Fruit fly (Drosophila melanogaster) whole organism, embryonic: Measurements from ENCODE around the gene Cpr76Bb.

Experiments used
- Adf1 ChIP-seq: fragments of 200-800 bp; sonication (Bioruptor generic); IDR thresholded peaks from 2 replicates; pipeline ENCODE4 v1.3.6; 2022; ENCODE audit warnings: missing biosample characterization, missing genetic modification characterization
- Antp ChIP-seq: fragments of 200-800 bp; sonication (Bioruptor generic); optimal IDR thresholded peaks from 3 replicates; lab custom pipeline; 2016; ENCODE audit warnings: missing biosample characterization, missing genetic modification characterization
- Asciz ChIP-seq: fragments of 200-800 bp; sonication (Bioruptor generic); optimal IDR thresholded peaks from 2 replicates; lab custom pipeline; 2017; ENCODE audit warnings: missing biosample characterization, mild to moderate bottlenecking, missing genetic modification characterization, missing genetic modification reagents
- Awh ChIP-seq: fragments of 200-800 bp; sonication (Bioruptor generic); IDR thresholded peaks from 2 replicates; pipeline ENCODE4, ENCODE4 v1.3.6; 2022; ENCODE audit warnings: missing biosample characterization, missing genetic modification characterization
- B-H1 ChIP-seq: fragments of 200-800 bp; sonication (Bioruptor generic); IDR thresholded peaks from 3 replicates; pipeline ENCODE4 v1.3.6; 2022; ENCODE audit warnings: missing biosample characterization, missing genetic modification characterization
- CG10543 ChIP-seq: fragments of 200-800 bp; sonication (Bioruptor generic); optimal IDR thresholded peaks from 3 replicates; lab custom pipeline; 2017; ENCODE audit warnings: missing biosample characterization, mild to moderate bottlenecking, missing genetic modification characterization, moderate library complexity
- CG10979 ChIP-seq: fragments of 200-800 bp; sonication (Bioruptor generic); optimal IDR thresholded peaks from 2 replicates; lab custom pipeline; 2018; ENCODE audit warnings: missing biosample characterization, mild to moderate bottlenecking, missing genetic modification characterization, moderate library complexity
- CG11456 ChIP-seq: fragments of 200-800 bp; sonication (Bioruptor generic); IDR thresholded peaks from 3 replicates; pipeline ENCODE4 v1.3.6; 2022; ENCODE audit warnings: missing biosample characterization, missing genetic modification characterization
- CG11696 ChIP-seq: fragments of 200-800 bp; sonication (Bioruptor generic); IDR thresholded peaks from 2 replicates; pipeline ENCODE4 v1.3.6; 2022; ENCODE audit warnings: missing biosample characterization, missing genetic modification characterization
- CG13775 ChIP-seq: fragments of 200-800 bp; sonication (Bioruptor generic); optimal IDR thresholded peaks from 3 replicates; lab custom pipeline; 2017; ENCODE audit warnings: missing biosample characterization, mild to moderate bottlenecking, missing genetic modification characterization
- CG14014 ChIP-seq: fragments of 200-800 bp; sonication (Bioruptor generic); IDR thresholded peaks from 2 replicates; pipeline ENCODE4 v1.3.6; 2022; ENCODE audit warnings: missing biosample characterization, missing genetic modification characterization
- CG15011 ChIP-seq: fragments of 200-800 bp; sonication (Bioruptor generic); optimal IDR thresholded peaks from 3 replicates; lab custom pipeline; 2018; ENCODE audit warnings: missing biosample characterization, mild to moderate bottlenecking, missing genetic modification characterization
- CG15479 ChIP-seq: fragments of 200-800 bp; sonication (Bioruptor generic); optimal IDR thresholded peaks from 3 replicates; lab custom pipeline; 2019; ENCODE audit warnings: missing biosample characterization, mild to moderate bottlenecking, missing genetic modification characterization, moderate library complexity
- CG17568 ChIP-seq: fragments of 200-800 bp; sonication (Bioruptor generic); optimal IDR thresholded peaks from 2 replicates; lab custom pipeline; 2018; ENCODE audit warnings: missing biosample characterization, mild to moderate bottlenecking, missing genetic modification characterization, moderate library complexity
- CG2199 ChIP-seq: fragments of 200-800 bp; sonication (Bioruptor generic); IDR thresholded peaks from 3 replicates; pipeline ENCODE4 v1.3.6; 2022; ENCODE audit warnings: missing biosample characterization, missing genetic modification characterization
- CG2202 ChIP-seq: fragments of 200-800 bp; sonication (Bioruptor generic); optimal IDR thresholded peaks from 2 replicates; lab custom pipeline; 2018; ENCODE audit warnings: missing biosample characterization, mild to moderate bottlenecking, missing genetic modification characterization
- CG30403 ChIP-seq: fragments of 200-800 bp; sonication (Bioruptor generic); optimal IDR thresholded peaks from 3 replicates; lab custom pipeline; 2016; ENCODE audit warnings: missing biosample characterization, missing genetic modification characterization
- CG3995 ChIP-seq: fragments of 200-800 bp; sonication (Bioruptor generic); optimal IDR thresholded peaks from 3 replicates; lab custom pipeline; 2016; ENCODE audit warnings: missing biosample characterization, missing genetic modification characterization
- CG6175 ChIP-seq: fragments of 200-800 bp; sonication (Bioruptor generic); IDR thresholded peaks from 3 replicates; pipeline ENCODE4 v1.3.6; 2022; ENCODE audit warnings: missing biosample characterization, missing genetic modification characterization
- CG8765 ChIP-seq: fragments of 200-800 bp; sonication (Bioruptor generic); IDR thresholded peaks from 2 replicates; pipeline ENCODE4 v1.3.6; 2022; ENCODE audit warnings: missing biosample characterization, missing genetic modification characterization
- D ChIP-seq, 2 experiments: fragments of 200-800 bp in 1 of 2; fragments of >200 bp in 1 of 2; sonication (Bioruptor generic) in 1 of 2; optimal IDR thresholded peaks; 2 replicates in 1 of 2; 3 replicates in 1 of 2; lab custom pipeline; 2017; ENCODE audit warnings: mild to moderate bottlenecking in 1 of 2, missing biosample characterization in 1 of 2, missing genetic modification characterization in 1 of 2, missing genetic modification reagents in 1 of 2
- Deaf1 ChIP-seq: fragments of 200-800 bp; optimal IDR thresholded peaks from 3 replicates; lab custom pipeline; 2019; ENCODE audit warnings: missing biosample characterization, mild to moderate bottlenecking, missing genetic modification characterization, moderate library complexity
- Dp ChIP-seq: fragments of 200-800 bp; sonication (Bioruptor generic); optimal IDR thresholded peaks from 2 replicates; lab custom pipeline; 2018; ENCODE audit warnings: missing biosample characterization, mild to moderate bottlenecking, missing genetic modification characterization, moderate library complexity
- HHEX ChIP-seq: fragments of 200-800 bp; sonication (Bioruptor generic); optimal IDR thresholded peaks from 3 replicates; lab custom pipeline; 2017; ENCODE audit warnings: missing biosample characterization, mild to moderate bottlenecking, missing genetic modification characterization, missing genetic modification reagents
- Hey ChIP-seq: fragments of 200-800 bp; sonication (Bioruptor generic); optimal IDR thresholded peaks from 3 replicates; lab custom pipeline; 2018; ENCODE audit warnings: missing biosample characterization, mild to moderate bottlenecking, missing genetic modification characterization
- Hr78 ChIP-seq, 2 experiments: fragments of 200-800 bp in 1 of 2; fragments of >200 bp in 1 of 2; sonication (Bioruptor generic) in 1 of 2; optimal IDR thresholded peaks; 2 replicates each; lab custom pipeline; 2017 to 2019; ENCODE audit warnings: missing biosample characterization in 2 of 2, missing genetic modification characterization in 2 of 2, mild to moderate bottlenecking in 1 of 2, moderate library complexity in 1 of 2
- Lpt ChIP-seq: fragments of >200 bp; optimal IDR thresholded peaks from 2 replicates; lab custom pipeline; 2018; ENCODE audit warnings: missing biosample characterization, missing genetic modification characterization
- Med ChIP-seq: fragments of 200-800 bp; sonication (Bioruptor generic); peaks from one replicate; lab custom pipeline; 2016; ENCODE audit warnings: missing biosample characterization, missing genetic modification characterization, mild to moderate bottlenecking, inconsistent platforms, moderate library complexity
- Mrtf ChIP-seq: fragments of 200-800 bp; sonication (Bioruptor generic); IDR thresholded peaks from 3 replicates; pipeline ENCODE4 v1.3.6; 2022; ENCODE audit warnings: missing biosample characterization, missing genetic modification characterization
- Opbp ChIP-seq: fragments of 200-800 bp; sonication (Bioruptor generic); IDR thresholded peaks from 3 replicates; pipeline ENCODE4 v1.3.6; 2022; ENCODE audit warnings: missing biosample characterization, missing genetic modification characterization; ENCODE audit not compliant: partially characterized antibody
- Poxn ChIP-seq: fragments of 200-800 bp; sonication (Bioruptor generic); IDR thresholded peaks from 2 replicates; pipeline ENCODE4 v1.3.6; 2022; ENCODE audit warnings: missing biosample characterization, missing genetic modification characterization
- Ssrp ChIP-seq: fragments of 200-800 bp; sonication (Bioruptor generic); optimal IDR thresholded peaks from 2 replicates; lab custom pipeline; 2018; ENCODE audit warnings: missing biosample characterization, mild to moderate bottlenecking, missing genetic modification characterization, moderate library complexity
- amos ChIP-seq: fragments of 200-800 bp; sonication (Bioruptor generic); IDR thresholded peaks from 2 replicates; pipeline ENCODE4 v1.3.6; 2022; ENCODE audit warnings: missing biosample characterization, missing genetic modification characterization; ENCODE audit not compliant: partially characterized antibody
- ap ChIP-seq: fragments of 200-800 bp; sonication (Bioruptor generic); IDR thresholded peaks from 2 replicates; pipeline ENCODE4 v1.3.6; 2022; ENCODE audit warnings: missing biosample characterization, missing genetic modification characterization
- ara ChIP-seq: fragments of 200-800 bp; sonication (Bioruptor generic); IDR thresholded peaks from 2 replicates; pipeline ENCODE4 v1.3.6; 2022; ENCODE audit warnings: missing biosample characterization, missing genetic modification characterization
- az2 ChIP-seq: fragments of 200-800 bp; sonication (Bioruptor generic); optimal IDR thresholded peaks from 3 replicates; lab custom pipeline; 2016; ENCODE audit warnings: missing biosample characterization, missing genetic modification characterization
- bab2 ChIP-seq: fragments of 200-800 bp; sonication (Bioruptor generic); optimal IDR thresholded peaks from 2 replicates; lab custom pipeline; 2016; ENCODE audit warnings: missing biosample characterization, missing genetic modification characterization
- cg ChIP-seq: fragments of 200-800 bp; sonication (Bioruptor generic); optimal IDR thresholded peaks from 3 replicates; lab custom pipeline; 2019; ENCODE audit warnings: missing biosample characterization, mild to moderate bottlenecking, missing genetic modification characterization, moderate library complexity
- crol ChIP-seq: fragments of 200-800 bp; sonication (Bioruptor generic); IDR thresholded peaks from 2 replicates; pipeline ENCODE4 v1.3.6; 2022; ENCODE audit warnings: missing biosample characterization, missing genetic modification characterization
- dysf ChIP-seq: fragments of 200-800 bp; sonication (Bioruptor generic); IDR thresholded peaks from 3 replicates; pipeline ENCODE4 v1.3.6; 2022; ENCODE audit warnings: missing biosample characterization, missing genetic modification characterization
- ftz-f1 ChIP-seq: fragments of 200-800 bp; sonication (Bioruptor generic); optimal IDR thresholded peaks from 2 replicates; lab custom pipeline; 2016; ENCODE audit warnings: missing biosample characterization, missing genetic modification characterization
- gsb ChIP-seq: fragments of 200-800 bp; sonication (Bioruptor generic); IDR thresholded peaks from 2 replicates; pipeline ENCODE4 v1.3.6; 2022; ENCODE audit warnings: missing biosample characterization, missing genetic modification characterization
- kni ChIP-seq: fragments of 200-800 bp; sonication (Bioruptor generic); optimal IDR thresholded peaks from 3 replicates; lab custom pipeline; 2017; ENCODE audit warnings: mild to moderate bottlenecking, missing biosample characterization, missing genetic modification reagents, missing genetic modification characterization
- pros ChIP-seq: fragments of 200-800 bp; sonication (Bioruptor generic); optimal IDR thresholded peaks from 3 replicates; lab custom pipeline; 2019; ENCODE audit warnings: missing biosample characterization, mild to moderate bottlenecking, missing genetic modification characterization, moderate library complexity
- row ChIP-seq: fragments of 200-800 bp; sonication (Bioruptor generic); IDR thresholded peaks from 3 replicates; pipeline ENCODE4 v1.3.6; 2022; ENCODE audit warnings: missing biosample characterization, missing genetic modification characterization
- schlank ChIP-seq: fragments of 200-800 bp; sonication (Bioruptor generic); optimal IDR thresholded peaks from 2 replicates; lab custom pipeline; 2018; ENCODE audit warnings: missing biosample characterization, mild to moderate bottlenecking, missing genetic modification characterization
- sob ChIP-seq: fragments of 200-800 bp; sonication (Bioruptor generic); IDR thresholded peaks from 2 replicates; pipeline ENCODE4 v1.3.6; 2022; ENCODE audit warnings: missing biosample characterization, missing genetic modification characterization
- unpg ChIP-seq: fragments of 200-800 bp; sonication (Bioruptor generic); optimal IDR thresholded peaks from 3 replicates; lab custom pipeline; 2018; ENCODE audit warnings: missing biosample characterization, mild to moderate bottlenecking, missing genetic modification characterization, moderate library complexity
- vfl ChIP-seq: fragments of 200-800 bp; sonication (Bioruptor generic); optimal IDR thresholded peaks from 2 replicates; lab custom pipeline; 2016; ENCODE audit warnings: missing biosample characterization, missing genetic modification characterization
- vvl ChIP-seq: fragments of 200-800 bp; sonication (Bioruptor generic); IDR thresholded peaks from 2 replicates; pipeline ENCODE4 v1.3.6; 2022; ENCODE audit warnings: missing biosample characterization, missing genetic modification characterization
- zen ChIP-seq: fragments of 200-800 bp; sonication (Bioruptor generic); optimal IDR thresholded peaks from 3 replicates; lab custom pipeline; 2018; ENCODE audit warnings: missing biosample characterization, mild to moderate bottlenecking, missing genetic modification characterization, moderate library complexity

Cpr76Bb gene

dm6 chr3L:19556738-19557137, 37.3 kb downstream of the Cpr76Bb start:
- TF ChIP-seq CG13775 (no peak), schlank (tag; lab: Kevin White, UChicago) (no peak), ara (GFP tag; lab: Robert Waterston, UW) (peak; percentile 28; the same call in 1 of the 2 replicates), sob (GFP tag; lab: Robert Waterston, UW) (no peak), CG10979 (tag; lab: Kevin White, UChicago) (no peak), B-H1 (no peak), HHEX (GFP tag; lab: Kevin White, UChicago) (no peak), az2 (GFP tag; lab: Kevin White, UChicago) (no peak), CG14014 (GFP tag; lab: Robert Waterston, UW) (no peak), Ssrp (tag; lab: Kevin White, UChicago) (no peak), Mrtf (GFP tag; lab: Robert Waterston, UW) (no peak), CG10543 (GFP tag; lab: Kevin White, UChicago) (peak; percentile 44), Dp (GFP tag; lab: Kevin White, UChicago) (no peak), CG2199 (peak; percentile 30; the same call in 1 of the 3 replicates), vfl (GFP tag; lab: Kevin White, UChicago) (peak; percentile 46), Hey (tag; lab: Kevin White, UChicago) (no peak), Awh (GFP tag; lab: Robert Waterston, UW) (no peak), CG11456 (GFP tag; lab: Robert Waterston, UW) (no peak), Adf1 (GFP tag; lab: Robert Waterston, UW) (no peak), Lpt (peak; percentile 42), CG8765 (GFP tag; lab: Robert Waterston, UW) (no peak; the same call in 1 of the 2 replicates), Deaf1 (tag; lab: Kevin White, UChicago) (no peak), CG15479 (GFP tag; lab: Kevin White, UChicago) (peak; percentile 57), CG30403 (no peak), kni (GFP tag; lab: Kevin White, UChicago) (peak; percentile 95), CG15011 (no peak), CG6175 (0 out of 3 replicates have a peak, but pooled peaks have one; percentile 21), gsb (GFP tag; lab: Robert Waterston, UW) (no peak), ap (GFP tag; lab: Robert Waterston, UW) (no peak), ftz-f1 (GFP tag; lab: Kevin White, UChicago) (no peak), CG17568 (GFP tag; lab: Kevin White, UChicago) (no peak), bab2 (GFP tag; lab: Kevin White, UChicago) (no peak), Med (peak; percentile 54), Poxn (GFP tag; lab: Robert Waterston, UW) (no peak), Asciz (no peak), crol (GFP tag; lab: Robert Waterston, UW) (peak; percentile 40; the same call in 1 of the 2 replicates), D (optimal IDR thresholded peaks at IDR 0.05; lab: Kevin White, UChicago) (peak; percentile 39), D (GFP tag; optimal IDR thresholded peaks at IDR 0.05; lab: Kevin White, UChicago) (no peak), dysf (GFP tag; lab: Robert Waterston, UW) (no peak), CG2202 (tag; lab: Kevin White, UChicago) (no peak), unpg (GFP tag; lab: Kevin White, UChicago) (no peak), row (GFP tag; lab: Robert Waterston, UW) (no peak), pros (GFP tag; lab: Kevin White, UChicago) (peak; percentile 52), zen (tag; lab: Kevin White, UChicago) (peak; percentile 46), cg (GFP tag; lab: Kevin White, UChicago) (peak; percentile 59), Antp (GFP tag; lab: Kevin White, UChicago) (no peak), Opbp (GFP tag; lab: Robert Waterston, UW) (0 out of 3 replicates have a peak, but pooled peaks have one; percentile 25), CG11696 (no peak), CG3995 (GFP tag; lab: Kevin White, UChicago) (no peak), Hr78 (GFP tag; optimal IDR thresholded peaks at IDR 0.05; lab: Kevin White, UChicago) (no peak), amos (0 out of 2 replicates have a peak, but pooled peaks have one; percentile 8), vvl (GFP tag; lab: Robert Waterston, UW) (peak; percentile 11; the same call in 1 of the 2 replicates)
